Worm (Caenorhabditis elegans): ENCODE measurements around the gene mrpl-4.

mrpl-4 gene

DNA sequence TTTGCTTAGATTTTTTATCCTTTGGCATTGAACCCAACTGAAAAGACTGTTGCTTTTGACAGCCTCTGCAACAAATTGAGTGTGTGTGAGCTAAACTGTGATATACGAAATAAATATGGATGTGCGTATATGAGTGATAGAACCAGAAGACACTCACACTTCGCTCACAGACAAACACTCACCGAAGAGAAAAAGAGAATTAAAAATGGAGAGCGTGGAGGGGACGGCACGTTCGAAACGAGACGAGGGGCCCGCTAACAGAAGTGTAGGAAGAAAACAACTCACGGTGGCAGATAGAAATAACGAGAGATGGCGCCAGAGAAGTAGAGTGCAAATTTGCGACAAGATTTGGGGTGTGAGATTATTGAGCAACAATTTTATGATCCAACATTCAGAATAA is 51.2 kb downstream of the mrpl-4 start (continued):
- TF ChIP-seq K12H6.12 (tag; optimal IDR thresholded peaks at IDR 0.05), result peak; percentile 7
- no peak for TF ChIP-seq F33H1.4 (GFP tag; IDR thresholded peaks at IDR 0.05)
- no peak for TF ChIP-seq cebp-1 (GFP tag; IDR thresholded peaks at IDR 0.05)
- TF ChIP-seq cebp-1 (tag; optimal IDR thresholded peaks at IDR 0.05), result no peak

All from whole organism, young adult.